Fruit fly (Drosophila melanogaster): ENCODE results near the gene Dhc36C.

DNA sequence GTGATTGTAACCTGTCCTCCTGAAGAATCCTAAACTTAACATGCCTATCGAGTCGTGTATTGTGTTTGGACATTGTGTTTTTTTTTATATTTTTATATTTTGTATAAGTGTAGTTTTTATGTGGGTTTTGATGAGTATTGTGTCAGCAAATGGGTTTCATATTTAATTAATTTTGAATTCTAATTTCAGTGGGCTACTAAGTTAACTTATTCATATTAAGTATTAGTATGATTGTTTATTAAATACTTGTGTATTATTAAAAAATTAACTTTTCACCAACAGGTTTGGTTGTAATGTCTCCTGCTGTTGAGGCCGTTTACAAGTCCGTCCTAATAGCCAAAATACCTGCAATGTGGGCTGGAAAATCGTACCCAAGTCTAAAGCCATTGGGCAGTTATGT, 23.2 kb downstream of the Dhc36C start, which contains the start of gene CG15143:
- TF ChIP-seq spab (GFP tag; optimal IDR thresholded peaks at IDR 0.05) (no peak), vri (GFP tag; optimal IDR thresholded peaks at IDR 0.05) (no peak)

Data from whole organism, prepupa.